Worm (Caenorhabditis elegans): Measurements from ENCODE around the gene str-185.

ce11 chrIV:4402413-4402812, 27.4 kb downstream of the str-185 start:
- TF ChIP-seq ztf-23 (GFP tag; IDR thresholded peaks at IDR 0.05) (no peak), flt-1 (GFP tag; IDR thresholded peaks at IDR 0.05) (no peak), cog-1 (tag; optimal IDR thresholded peaks at IDR 0.05) (no peak), klf-2 (GFP tag; conservative IDR thresholded peaks at IDR 0.05) (no peak), T22C8.4 (GFP tag; IDR thresholded peaks at IDR 0.05) (no peak), ztf-29 (GFP tag; IDR thresholded peaks at IDR 0.05) (no peak)

All from whole organism, midembryonic.